Worm (Caenorhabditis elegans) whole organism, L1 larva: ENCODE data around the gene clc-17.

Experiments
- jun-1 ChIP-seq: fragments of 150-350 bp; optimal IDR thresholded peaks from 2 replicates; lab custom pipeline; 2014; ENCODE audit warnings: missing biosample characterization, missing genetic modification reagents, missing genetic modification characterization
- nhr-28 ChIP-seq: fragments of 150-350 bp; optimal IDR thresholded peaks from 2 replicates; lab custom pipeline; 2014; ENCODE audit warnings: missing biosample characterization, missing genetic modification characterization
- nhr-76 ChIP-seq: sonication (generic microtip); optimal IDR thresholded peaks from 2 replicates; lab custom pipeline; 2017; ENCODE audit warnings: missing biosample characterization, missing genetic modification characterization
- nhr-77 ChIP-seq: fragments of 150-350 bp; optimal IDR thresholded peaks from 2 replicates; lab custom pipeline; 2014; ENCODE audit warnings: missing biosample characterization, missing genetic modification characterization
- skn-1 ChIP-seq: fragments of 150-350 bp; optimal IDR thresholded peaks from 2 replicates; lab custom pipeline; 2014; ENCODE audit warnings: missing biosample characterization, missing genetic modification characterization
- snpc-4 ChIP-seq: fragments of 150-350 bp; optimal IDR thresholded peaks from 2 replicates; lab custom pipeline; 2014; ENCODE audit warnings: missing biosample characterization, missing genetic modification characterization
- tlp-1 ChIP-seq: fragments of 150-350 bp; optimal IDR thresholded peaks from 2 replicates; lab custom pipeline; 2014; ENCODE audit warnings: missing biosample characterization, missing genetic modification characterization
- unc-62 ChIP-seq: fragments of 150-350 bp; optimal IDR thresholded peaks from 2 replicates; lab custom pipeline; 2014; ENCODE audit warnings: missing biosample characterization, missing genetic modification reagents, missing genetic modification characterization
- ztf-11 ChIP-seq, 2 experiments: sonication (generic microtip); optimal IDR thresholded peaks; 2 replicates each; lab custom pipeline; 2016 to 2017; ENCODE audit warnings: missing genetic modification characterization in 2 of 2, missing biosample characterization in 1 of 2, missing compliant biosample characterization in 1 of 2

ce11 chrX:11114420-11114819, 7.2 kb downstream of the clc-17 start:
- no peak for TF ChIP-seq nhr-77 (tag; lab: Kevin White, UChicago)
- no peak for TF ChIP-seq snpc-4 (tag; lab: Kevin White, UChicago)
- TF ChIP-seq nhr-76 (tag; lab: Kevin White, UChicago): no peak
- no peak for TF ChIP-seq unc-62 (GFP tag; lab: Kevin White, UChicago)
- no peak for TF ChIP-seq nhr-28
- no peak for TF ChIP-seq skn-1
- no peak for TF ChIP-seq ztf-11 (tag; optimal IDR thresholded peaks at IDR 0.05; lab: Kevin White, UChicago)
- no peak for TF ChIP-seq jun-1 (tag; lab: Kevin White, UChicago)
- TF ChIP-seq tlp-1 (tag; lab: Kevin White, UChicago): no peak
